Fruit fly (Drosophila melanogaster) whole organism, embryonic: ENCODE results near the gene Megf8.

Experiments used
- Blimp-1 ChIP-seq: fragments of 200-800 bp; sonication (Bioruptor generic); optimal IDR thresholded peaks from 3 replicates; lab custom pipeline; 2018; ENCODE audit warnings: missing biosample characterization, missing genetic modification characterization, mild to moderate bottlenecking, moderate library complexity, missing genetic modification reagents
- BtbVII ChIP-seq: fragments of 200-800 bp; sonication (Bioruptor generic); optimal IDR thresholded peaks from 3 replicates; lab custom pipeline; 2017; ENCODE audit warnings: missing biosample characterization, mild to moderate bottlenecking, missing genetic modification characterization
- CG10543 ChIP-seq: fragments of 200-800 bp; sonication (Bioruptor generic); optimal IDR thresholded peaks from 3 replicates; lab custom pipeline; 2017; ENCODE audit warnings: missing biosample characterization, mild to moderate bottlenecking, missing genetic modification characterization, moderate library complexity
- CG10654 ChIP-seq: fragments of 200-800 bp; sonication (Bioruptor generic); optimal IDR thresholded peaks from 2 replicates; lab custom pipeline; 2016; ENCODE audit warnings: missing biosample characterization, missing genetic modification characterization
- CG11085 ChIP-seq: fragments of 200-800 bp; sonication (Bioruptor generic); IDR thresholded peaks from 2 replicates; pipeline ENCODE4 v1.3.6; 2022; ENCODE audit warnings: missing biosample characterization, missing genetic modification characterization
- CG12155 ChIP-seq: fragments of 200-800 bp; sonication (Bioruptor generic); optimal IDR thresholded peaks from 3 replicates; lab custom pipeline; 2016; ENCODE audit warnings: missing biosample characterization, missing genetic modification characterization
- CG12236 ChIP-seq: fragments of 200-800 bp; sonication (Bioruptor generic); optimal IDR thresholded peaks from 2 replicates; lab custom pipeline; 2016; ENCODE audit warnings: missing biosample characterization, missing genetic modification characterization
- CG1233 ChIP-seq: fragments of 200-800 bp; sonication (Bioruptor generic); optimal IDR thresholded peaks from 4 replicates; lab custom pipeline; 2018; ENCODE audit warnings: missing biosample characterization, mild to moderate bottlenecking, missing genetic modification characterization
- CG12659 ChIP-seq: fragments of 200-800 bp; sonication (Bioruptor generic); optimal IDR thresholded peaks from 3 replicates; lab custom pipeline; 2017; ENCODE audit warnings: mild to moderate bottlenecking, missing biosample characterization, missing genetic modification reagents, missing genetic modification characterization
- CG13123 ChIP-seq: fragments of 200-800 bp; sonication (Bioruptor generic); optimal IDR thresholded peaks from 2 replicates; lab custom pipeline; 2016; ENCODE audit warnings: missing biosample characterization, missing genetic modification characterization
- CG31388 ChIP-seq: fragments of 200-800 bp; sonication (Bioruptor generic); optimal IDR thresholded peaks from 2 replicates; lab custom pipeline; 2016; ENCODE audit warnings: missing biosample characterization, missing genetic modification characterization
- CG4360 ChIP-seq: fragments of 200-800 bp; sonication (Bioruptor generic); IDR thresholded peaks from 2 replicates; pipeline ENCODE4 v1.3.6; 2022; ENCODE audit warnings: missing biosample characterization, missing genetic modification characterization
- CG4854 ChIP-seq: fragments of 200-800 bp; sonication (Bioruptor generic); optimal IDR thresholded peaks from 2 replicates; lab custom pipeline; 2016; ENCODE audit warnings: missing biosample characterization, missing genetic modification characterization, inconsistent platforms
- CG5180 ChIP-seq: fragments of 200-800 bp; sonication (Bioruptor generic); optimal IDR thresholded peaks from 3 replicates; lab custom pipeline; 2017; ENCODE audit warnings: missing biosample characterization, missing genetic modification characterization, mild to moderate bottlenecking, moderate library complexity, missing genetic modification reagents
- CG6175 ChIP-seq: fragments of 200-800 bp; sonication (Bioruptor generic); IDR thresholded peaks from 3 replicates; pipeline ENCODE4 v1.3.6; 2022; ENCODE audit warnings: missing biosample characterization, missing genetic modification characterization
- CG6272 ChIP-seq: fragments of 200-800 bp; sonication (Bioruptor generic); IDR thresholded peaks from 2 replicates; pipeline ENCODE4 v1.3.6; 2022; ENCODE audit warnings: missing biosample characterization, missing genetic modification characterization
- CG8290 ChIP-seq, 3 experiments: fragments of 200-800 bp; sonication (Bioruptor generic); optimal IDR thresholded peaks; 2 replicates each; lab custom pipeline; 2016 to 2019; ENCODE audit warnings: missing biosample characterization in 3 of 3, missing genetic modification characterization in 3 of 3, mild to moderate bottlenecking in 2 of 3, moderate library complexity in 1 of 3
- CG9932 ChIP-seq: fragments of 200-800 bp; sonication (Bioruptor generic); IDR thresholded peaks from 2 replicates; pipeline ENCODE4 v1.3.6; 2022; ENCODE audit warnings: missing biosample characterization, missing genetic modification characterization
- CHES-1-like ChIP-seq: fragments of 200-800 bp; sonication (Bioruptor generic); optimal IDR thresholded peaks from 2 replicates; lab custom pipeline; 2016; ENCODE audit warnings: missing biosample characterization, missing genetic modification characterization
- CoRest ChIP-seq: fragments of 200-800 bp; sonication (Bioruptor generic); optimal IDR thresholded peaks from 3 replicates; lab custom pipeline; 2018; ENCODE audit warnings: missing biosample characterization, mild to moderate bottlenecking, missing genetic modification characterization, moderate library complexity
- Dek ChIP-seq: fragments of 200-800 bp; sonication (Bioruptor generic); optimal IDR thresholded peaks from 3 replicates; lab custom pipeline; 2019; ENCODE audit warnings: missing biosample characterization, mild to moderate bottlenecking, missing genetic modification characterization, moderate library complexity
- Dfd ChIP-seq, 2 experiments: fragments of >200 bp; optimal IDR thresholded peaks; 2 replicates each; lab custom pipeline; 2017; ENCODE audit warnings: missing biosample characterization in 2 of 2, missing genetic modification characterization in 2 of 2
- Dip2 ChIP-seq: fragments of 200-800 bp; sonication (Bioruptor generic); IDR thresholded peaks from 2 replicates; pipeline ENCODE4 v1.3.6; 2022; ENCODE audit warnings: missing biosample characterization, missing genetic modification characterization
- Dip3 ChIP-seq: fragments of 200-800 bp; sonication (Bioruptor generic); optimal IDR thresholded peaks from 3 replicates; lab custom pipeline; 2016; ENCODE audit warnings: missing biosample characterization, missing genetic modification characterization
- E2f2 ChIP-seq: fragments of 200-800 bp; sonication (Bioruptor generic); IDR thresholded peaks from 2 replicates; pipeline ENCODE4 v1.3.6; 2022; ENCODE audit warnings: missing biosample characterization, missing genetic modification characterization
- GATAe ChIP-seq: fragments of 200-800 bp; sonication (Bioruptor generic); conservative IDR thresholded peaks from 2 replicates; pipeline ENCODE4 v1.3.6; 2022; ENCODE audit warnings: missing biosample characterization, missing genetic modification characterization
- HLH54F ChIP-seq: fragments of 200-800 bp; sonication (Bioruptor generic); optimal IDR thresholded peaks from 3 replicates; lab custom pipeline; 2016; ENCODE audit warnings: missing biosample characterization, missing genetic modification characterization
- NC2β ChIP-seq: fragments of 200-800 bp; sonication (Bioruptor generic); optimal IDR thresholded peaks from 2 replicates; lab custom pipeline; 2016; ENCODE audit warnings: missing biosample characterization, missing genetic modification characterization
- Taf1 ChIP-seq: fragments of 200-800 bp; sonication (Bioruptor generic); IDR thresholded peaks from 2 replicates; pipeline ENCODE4 v1.3.6; 2022; ENCODE audit warnings: missing biosample characterization, missing genetic modification characterization
- ab ChIP-seq: fragments of 200-800 bp; sonication (Bioruptor generic); optimal IDR thresholded peaks from 2 replicates; lab custom pipeline; 2016; ENCODE audit warnings: missing biosample characterization, missing genetic modification characterization
- ac ChIP-seq: fragments of 200-800 bp; sonication (Bioruptor generic); optimal IDR thresholded peaks from 3 replicates; lab custom pipeline; 2017; ENCODE audit warnings: missing biosample characterization, mild to moderate bottlenecking, missing genetic modification characterization
- chinmo ChIP-seq: fragments of 200-800 bp; sonication (Bioruptor generic); IDR thresholded peaks from 4 replicates; pipeline ENCODE4 v1.3.6; 2022; ENCODE audit warnings: missing biosample characterization, missing genetic modification characterization; ENCODE audit not compliant: partially characterized antibody
- emc ChIP-seq: fragments of 200-800 bp; sonication (Bioruptor generic); optimal IDR thresholded peaks from 2 replicates; lab custom pipeline; 2016; ENCODE audit warnings: missing biosample characterization, missing genetic modification characterization
- fd64A ChIP-seq: fragments of 200-800 bp; sonication (Bioruptor generic); optimal IDR thresholded peaks from 3 replicates; lab custom pipeline; 2018; ENCODE audit warnings: missing biosample characterization, mild to moderate bottlenecking, missing genetic modification characterization
- fru ChIP-seq: fragments of >200 bp; optimal IDR thresholded peaks from 2 replicates; lab custom pipeline; 2017
- grn ChIP-seq: fragments of 200-800 bp; sonication (Bioruptor generic); optimal IDR thresholded peaks from 3 replicates; lab custom pipeline; 2017; ENCODE audit warnings: missing biosample characterization, missing genetic modification characterization
- gt ChIP-seq: fragments of 200-800 bp; sonication (Bioruptor generic); IDR thresholded peaks from 2 replicates; pipeline ENCODE4 v1.3.6; 2022; ENCODE audit warnings: missing biosample characterization, missing genetic modification characterization
- kni ChIP-seq: fragments of 200-800 bp; sonication (Bioruptor generic); optimal IDR thresholded peaks from 3 replicates; lab custom pipeline; 2017; ENCODE audit warnings: mild to moderate bottlenecking, missing biosample characterization, missing genetic modification reagents, missing genetic modification characterization
- lab ChIP-seq: fragments of 200-800 bp; sonication (Bioruptor generic); optimal IDR thresholded peaks from 3 replicates; lab custom pipeline; 2017; ENCODE audit warnings: missing biosample characterization, missing genetic modification characterization, mild to moderate bottlenecking, moderate library complexity, missing genetic modification reagents
- lola ChIP-seq, 3 experiments: fragments of >200 bp in 2 of 3; fragments of 200-800 bp in 1 of 3; sonication (Bioruptor generic) in 1 of 3; optimal IDR thresholded peaks; 2 replicates each; lab custom pipeline; 2017 to 2019; ENCODE audit warnings: missing biosample characterization in 3 of 3, missing genetic modification characterization in 3 of 3, mild to moderate bottlenecking in 1 of 3, moderate library complexity in 1 of 3
- mld ChIP-seq: fragments of 200-800 bp; sonication (Bioruptor generic); IDR thresholded peaks from 3 replicates; pipeline ENCODE4 v1.3.6; 2022; ENCODE audit warnings: missing biosample characterization, missing genetic modification characterization; ENCODE audit not compliant: partially characterized antibody
- nerfin-2 ChIP-seq: fragments of 200-800 bp; sonication (Bioruptor generic); IDR thresholded peaks from 2 replicates; pipeline ENCODE4 v1.3.6; 2022; ENCODE audit warnings: missing biosample characterization, missing genetic modification characterization; ENCODE audit not compliant: partially characterized antibody
- onecut ChIP-seq: fragments of 200-800 bp; sonication (Bioruptor generic); IDR thresholded peaks from 2 replicates; pipeline ENCODE4 v1.3.6; 2022; ENCODE audit warnings: missing biosample characterization, missing genetic modification characterization
- shn ChIP-seq: fragments of 200-800 bp; sonication (Bioruptor generic); optimal IDR thresholded peaks from 3 replicates; lab custom pipeline; 2016; ENCODE audit warnings: missing biosample characterization, missing genetic modification characterization
- so ChIP-seq: fragments of 200-800 bp; sonication (Bioruptor generic); IDR thresholded peaks from 3 replicates; pipeline ENCODE4 v1.3.6; 2022; ENCODE audit warnings: missing biosample characterization, missing genetic modification characterization
- stc ChIP-seq: fragments of 200-800 bp; sonication (Bioruptor generic); IDR thresholded peaks from 2 replicates; pipeline ENCODE4 v1.3.6; 2022; ENCODE audit warnings: missing biosample characterization, missing genetic modification characterization
- tll ChIP-seq, 2 experiments: fragments of 200-800 bp in 1 of 2; fragments of >200 bp in 1 of 2; sonication (Bioruptor generic) in 1 of 2; optimal IDR thresholded peaks; 2 replicates each; lab custom pipeline; 2017 to 2019; ENCODE audit warnings: missing biosample characterization in 2 of 2, missing genetic modification characterization in 2 of 2, mild to moderate bottlenecking in 1 of 2, moderate library complexity in 1 of 2
- trh ChIP-seq: fragments of 200-800 bp; sonication (Bioruptor generic); optimal IDR thresholded peaks from 2 replicates; lab custom pipeline; 2016; ENCODE audit warnings: missing biosample characterization, missing genetic modification characterization
- z ChIP-seq: fragments of 200-800 bp; sonication (Bioruptor generic); IDR thresholded peaks from 3 replicates; pipeline ENCODE4 v1.3.6; 2022; ENCODE audit warnings: missing biosample characterization, missing genetic modification characterization
- zen ChIP-seq: fragments of 200-800 bp; sonication (Bioruptor generic); optimal IDR thresholded peaks from 3 replicates; lab custom pipeline; 2018; ENCODE audit warnings: missing biosample characterization, mild to moderate bottlenecking, missing genetic modification characterization, moderate library complexity

The Megf8 gene

dm6 chr2L:8082692-8083412 lies 39.6 kb downstream of the Megf8 start, which contains the start of gene Mcr (continued):
- no peak for TF ChIP-seq stc (GFP tag; lab: Robert Waterston, UW)
- no peak for TF ChIP-seq CG10543 (GFP tag; lab: Kevin White, UChicago)
- no peak for TF ChIP-seq mld (GFP tag; lab: Robert Waterston, UW)
- no peak for TF ChIP-seq fru (lab: Kevin White, UChicago)
- no peak for TF ChIP-seq CG6272 (GFP tag; lab: Robert Waterston, UW)
- TF ChIP-seq kni (GFP tag; lab: Kevin White, UChicago): no peak
- TF ChIP-seq lab (GFP tag; lab: Kevin White, UChicago): no peak
- TF ChIP-seq CG4854: peak; percentile 2
- TF ChIP-seq Blimp-1 (GFP tag; lab: Kevin White, UChicago): no peak
- no peak for TF ChIP-seq BtbVII (GFP tag; lab: Kevin White, UChicago)
- TF ChIP-seq trh (GFP tag; lab: Kevin White, UChicago): no peak
- TF ChIP-seq Dip2 (GFP tag; lab: Robert Waterston, UW): no peak
- no peak for TF ChIP-seq ac (GFP tag; lab: Kevin White, UChicago)
- TF ChIP-seq Dip3: peak; percentile 26
- no peak for TF ChIP-seq z
- peak; percentile 68 for TF ChIP-seq CG4360
- TF ChIP-seq shn (GFP tag; lab: Kevin White, UChicago): no peak
- TF ChIP-seq CoRest (tag; lab: Kevin White, UChicago): peak; percentile 54
- no peak for TF ChIP-seq CG11085 (GFP tag; lab: Robert Waterston, UW)
- TF ChIP-seq tll (GFP tag; optimal IDR thresholded peaks at IDR 0.05; lab: Kevin White, UChicago): no peak
- TF ChIP-seq fd64A (GFP tag; lab: Kevin White, UChicago): no peak
- TF ChIP-seq so (GFP tag; lab: Robert Waterston, UW): no peak
- TF ChIP-seq CG13123 (GFP tag; lab: Kevin White, UChicago): no peak
- no peak for TF ChIP-seq CG8290 (GFP tag; optimal IDR thresholded peaks at IDR 0.05; lab: Kevin White, UChicago)
- no peak for TF ChIP-seq CG8290 (tag; optimal IDR thresholded peaks at IDR 0.05; lab: Kevin White, UChicago)
- TF ChIP-seq CHES-1-like: no peak
- TF ChIP-seq zen (tag; lab: Kevin White, UChicago): no peak
- no peak for TF ChIP-seq ab
- peak; percentile 14 for TF ChIP-seq Dek
- TF ChIP-seq NC2β (GFP tag; lab: Kevin White, UChicago): no peak
- TF ChIP-seq CG12659 (GFP tag; lab: Kevin White, UChicago): peak; percentile 62
- peak; percentile 12 for TF ChIP-seq CG10654 (GFP tag; lab: Kevin White, UChicago)
- TF ChIP-seq gt: no peak
- no peak for TF ChIP-seq lola (GFP tag; optimal IDR thresholded peaks at IDR 0.05; lab: Kevin White, UChicago)
- no peak for TF ChIP-seq CG12155 (GFP tag; lab: Kevin White, UChicago)
- no peak for TF ChIP-seq CG5180 (GFP tag; lab: Kevin White, UChicago)
- TF ChIP-seq CG6175 (GFP tag; lab: Robert Waterston, UW): no peak
- no peak for TF ChIP-seq onecut (GFP tag; lab: Robert Waterston, UW)
- TF ChIP-seq CG31388 (GFP tag; lab: Kevin White, UChicago): no peak
- peak; percentile 52; the same call in 1 of the 2 replicates for TF ChIP-seq CG9932 (GFP tag; lab: Robert Waterston, UW)
- no peak for TF ChIP-seq grn (GFP tag; lab: Kevin White, UChicago)
- peak; percentile 33; the same call in 1 of the 2 replicates for TF ChIP-seq E2f2 (GFP tag; lab: Robert Waterston, UW)
- no peak for TF ChIP-seq CG1233 (GFP tag; lab: Kevin White, UChicago)
- TF ChIP-seq chinmo (GFP tag; lab: Robert Waterston, UW): no peak
- TF ChIP-seq GATAe (GFP tag; lab: Robert Waterston, UW): no peak
- TF ChIP-seq emc: no peak
- TF ChIP-seq HLH54F: no peak
- no peak for TF ChIP-seq nerfin-2 (GFP tag; lab: Robert Waterston, UW)
- no peak for TF ChIP-seq Dfd (GFP tag; optimal IDR thresholded peaks at IDR 0.05; lab: Kevin White, UChicago)
- no peak for TF ChIP-seq Taf1 (GFP tag; lab: Robert Waterston, UW)
- no peak for TF ChIP-seq CG12236 (GFP tag; lab: Kevin White, UChicago)
